Fruit fly (Drosophila melanogaster) whole organism, prepupa: ENCODE data around the gene aub.

ENCODE experiments used
- Blimp-1 ChIP-seq: fragments of 200-800 bp; sonication (Bioruptor generic); optimal IDR thresholded peaks from 3 replicates; lab custom pipeline; 2017; ENCODE audit warnings: missing biosample characterization, missing genetic modification characterization, mild to moderate bottlenecking, moderate library complexity, missing genetic modification reagents
- CG16779 ChIP-seq: fragments of 200-800 bp; sonication (Bioruptor generic); optimal IDR thresholded peaks from 3 replicates; lab custom pipeline; 2017; ENCODE audit warnings: missing biosample characterization, mild to moderate bottlenecking, missing genetic modification characterization
- CG7368 ChIP-seq: fragments of 200-800 bp; sonication (Bioruptor generic); optimal IDR thresholded peaks from 3 replicates; lab custom pipeline; 2016; ENCODE audit warnings: missing biosample characterization, missing genetic modification characterization
- CG8119 ChIP-seq: fragments of 200-800 bp; sonication (Bioruptor generic); IDR thresholded peaks from 3 replicates; pipeline ENCODE4 v1.3.6; 2022; ENCODE audit warnings: missing biosample characterization, missing genetic modification characterization
- Eip75B ChIP-seq: fragments of 200-800 bp; sonication (Bioruptor generic); optimal IDR thresholded peaks from 3 replicates; lab custom pipeline; 2016; ENCODE audit warnings: missing biosample characterization, missing genetic modification characterization
- eg ChIP-seq: fragments of 200-800 bp; sonication (Bioruptor generic); IDR thresholded peaks from 3 replicates; pipeline ENCODE4 v1.3.6; 2022; ENCODE audit warnings: missing biosample characterization, missing genetic modification characterization
- salr ChIP-seq, 2 experiments: fragments of 200-800 bp; sonication (Bioruptor generic); optimal IDR thresholded peaks; 3 replicates each; lab custom pipeline; 2016 to 2018; ENCODE audit warnings: missing biosample characterization in 2 of 2, missing genetic modification characterization in 2 of 2, mild to moderate bottlenecking in 1 of 2

DNA sequence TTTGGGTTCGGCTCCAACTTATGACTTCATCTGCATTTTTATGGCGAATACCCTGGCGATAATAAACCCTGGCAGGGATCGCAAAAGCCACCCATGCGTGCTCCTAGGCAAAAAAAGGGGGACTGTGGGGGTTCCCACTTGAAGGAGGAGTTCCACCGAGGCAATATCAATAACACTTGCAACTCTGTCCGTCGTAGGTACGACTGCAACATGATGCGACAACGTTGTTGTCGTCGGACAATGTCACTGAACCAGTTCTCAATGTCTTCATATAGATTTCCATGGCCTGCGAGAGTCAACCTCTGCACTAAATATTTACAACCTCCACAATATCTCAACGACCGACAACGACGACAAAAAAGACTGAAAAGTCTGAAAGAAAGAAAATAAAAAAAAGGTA, 25.9 kb upstream of the aub start:
- TF ChIP-seq CG7368 (no peak), Blimp-1 (GFP tag; lab: Kevin White, UChicago) (no peak), eg (GFP tag; lab: Robert Waterston, UW) (no peak), CG16779 (tag; lab: Kevin White, UChicago) (no peak), salr (GFP tag; optimal IDR thresholded peaks at IDR 0.05; lab: Kevin White, UChicago) (no peak), CG8119 (GFP tag; lab: Robert Waterston, UW) (no peak), Eip75B (no peak)
